Fruit fly (Drosophila melanogaster) whole organism, embryonic: ENCODE data around the gene CG45079.
A peak's percentile ranks its signal among the peaks of the same experiment; 100 is the strongest.

ENCODE experiments used
- B-H1 ChIP-seq: fragments of 200-800 bp; sonication (Bioruptor generic); IDR thresholded peaks from 3 replicates; pipeline ENCODE4 v1.3.6; 2022; ENCODE audit warnings: missing biosample characterization, missing genetic modification characterization
- Bteb2 ChIP-seq: fragments of 200-800 bp; sonication (Bioruptor generic); optimal IDR thresholded peaks from 2 replicates; lab custom pipeline; 2016; ENCODE audit warnings: missing biosample characterization, missing genetic modification characterization
- C15 ChIP-seq: fragments of 200-800 bp; sonication (Bioruptor generic); IDR thresholded peaks from 3 replicates; pipeline ENCODE4 v1.3.6; 2022; ENCODE audit warnings: missing biosample characterization, missing genetic modification characterization
- CG10147 ChIP-seq: fragments of 200-800 bp; sonication (Bioruptor generic); optimal IDR thresholded peaks from 2 replicates; lab custom pipeline; 2019; ENCODE audit warnings: missing biosample characterization, mild to moderate bottlenecking, missing genetic modification characterization, moderate library complexity
- CG10979 ChIP-seq: fragments of 200-800 bp; sonication (Bioruptor generic); optimal IDR thresholded peaks from 2 replicates; lab custom pipeline; 2018; ENCODE audit warnings: missing biosample characterization, mild to moderate bottlenecking, missing genetic modification characterization, moderate library complexity
- CG11456 ChIP-seq: fragments of 200-800 bp; sonication (Bioruptor generic); IDR thresholded peaks from 3 replicates; pipeline ENCODE4 v1.3.6; 2022; ENCODE audit warnings: missing biosample characterization, missing genetic modification characterization
- CG12744 ChIP-seq: fragments of 200-800 bp; sonication (Bioruptor generic); optimal IDR thresholded peaks from 2 replicates; lab custom pipeline; 2016; ENCODE audit warnings: missing biosample characterization, missing genetic modification characterization
- CG13287 ChIP-seq: fragments of 200-800 bp; sonication (Bioruptor generic); IDR thresholded peaks from 2 replicates; pipeline ENCODE4 v1.3.6; 2022; ENCODE audit warnings: missing biosample characterization, missing genetic modification characterization; ENCODE audit not compliant: partially characterized antibody
- CG14014 ChIP-seq: fragments of 200-800 bp; sonication (Bioruptor generic); IDR thresholded peaks from 2 replicates; pipeline ENCODE4 v1.3.6; 2022; ENCODE audit warnings: missing biosample characterization, missing genetic modification characterization
- CG15601 ChIP-seq: fragments of 200-800 bp; sonication (Bioruptor generic); optimal IDR thresholded peaks from 3 replicates; lab custom pipeline; 2019; ENCODE audit warnings: missing biosample characterization, mild to moderate bottlenecking, missing genetic modification characterization, moderate library complexity
- CG17359 ChIP-seq: fragments of 200-800 bp; sonication (Bioruptor generic); optimal IDR thresholded peaks from 3 replicates; lab custom pipeline; 2018; ENCODE audit warnings: missing biosample characterization, mild to moderate bottlenecking, missing genetic modification characterization, moderate library complexity
- CG17361 ChIP-seq: fragments of 200-800 bp; sonication (Bioruptor generic); IDR thresholded peaks from 3 replicates; pipeline ENCODE4 v1.3.6; 2022; ENCODE audit warnings: missing biosample characterization, missing genetic modification characterization
- CG17612 ChIP-seq: fragments of 200-800 bp; sonication (Bioruptor generic); IDR thresholded peaks from 2 replicates; pipeline ENCODE4 v1.3.6; 2022; ENCODE audit warnings: missing biosample characterization, missing genetic modification characterization
- CG1792 ChIP-seq: fragments of 200-800 bp; sonication (Bioruptor generic); optimal IDR thresholded peaks from 2 replicates; lab custom pipeline; 2016; ENCODE audit warnings: missing biosample characterization, missing genetic modification characterization
- CG2116 ChIP-seq: fragments of 200-800 bp; sonication (Bioruptor generic); optimal IDR thresholded peaks from 3 replicates; lab custom pipeline; 2018; ENCODE audit warnings: missing biosample characterization, mild to moderate bottlenecking, missing genetic modification characterization
- CG2129 ChIP-seq: fragments of 200-800 bp; sonication (Bioruptor generic); IDR thresholded peaks from 2 replicates; pipeline ENCODE4 v1.3.6; 2022; ENCODE audit warnings: missing biosample characterization, missing genetic modification characterization; ENCODE audit not compliant: partially characterized antibody
- CG2678 ChIP-seq: fragments of 200-800 bp; sonication (Bioruptor generic); optimal IDR thresholded peaks from 3 replicates; lab custom pipeline; 2019; ENCODE audit warnings: missing biosample characterization, mild to moderate bottlenecking, missing genetic modification characterization, moderate library complexity
- CG30403 ChIP-seq: fragments of 200-800 bp; sonication (Bioruptor generic); optimal IDR thresholded peaks from 3 replicates; lab custom pipeline; 2016; ENCODE audit warnings: missing biosample characterization, missing genetic modification characterization
- CG34224 ChIP-seq: fragments of 200-800 bp; sonication (Bioruptor generic); IDR thresholded peaks from 3 replicates; pipeline ENCODE4 v1.3.6; 2022; ENCODE audit warnings: missing biosample characterization, missing genetic modification characterization; ENCODE audit not compliant: partially characterized antibody
- CG5245 ChIP-seq: fragments of 200-800 bp; sonication (Bioruptor generic); optimal IDR thresholded peaks from 3 replicates; lab custom pipeline; 2016; ENCODE audit warnings: missing biosample characterization, missing genetic modification characterization
- CG6272 ChIP-seq: fragments of 200-800 bp; sonication (Bioruptor generic); IDR thresholded peaks from 2 replicates; pipeline ENCODE4 v1.3.6; 2022; ENCODE audit warnings: missing biosample characterization, missing genetic modification characterization
- CG7271 ChIP-seq: fragments of 200-800 bp; sonication (Bioruptor generic); optimal IDR thresholded peaks from 2 replicates; lab custom pipeline; 2018; ENCODE audit warnings: missing biosample characterization, mild to moderate bottlenecking, missing genetic modification characterization, moderate library complexity
- CG7372 ChIP-seq: fragments of 200-800 bp; sonication (Bioruptor generic); IDR thresholded peaks from 2 replicates; pipeline ENCODE4 v1.3.6; 2022; ENCODE audit warnings: missing biosample characterization, missing genetic modification characterization
- CG8359 ChIP-seq: fragments of 200-800 bp; sonication (Bioruptor generic); optimal IDR thresholded peaks from 2 replicates; lab custom pipeline; 2017; ENCODE audit warnings: missing biosample characterization, mild to moderate bottlenecking, missing genetic modification characterization, borderline replicate concordance
- CG9609 ChIP-seq: fragments of 200-800 bp; sonication (Bioruptor generic); optimal IDR thresholded peaks from 3 replicates; lab custom pipeline; 2016; ENCODE audit warnings: missing biosample characterization, missing genetic modification characterization
- CTCF ChIP-seq: fragments of 200-800 bp; sonication (Bioruptor generic); optimal IDR thresholded peaks from 2 replicates; lab custom pipeline; 2017; ENCODE audit warnings: missing biosample characterization, mild to moderate bottlenecking, missing genetic modification characterization, moderate library complexity
- CrebB ChIP-seq: fragments of 200-800 bp; sonication (Bioruptor generic); optimal IDR thresholded peaks from 3 replicates; lab custom pipeline; 2018; ENCODE audit warnings: missing biosample characterization, mild to moderate bottlenecking, missing genetic modification characterization
- D19B ChIP-seq: fragments of 200-800 bp; sonication (Bioruptor generic); optimal IDR thresholded peaks from 2 replicates; lab custom pipeline; 2017; ENCODE audit warnings: missing biosample characterization, mild to moderate bottlenecking, missing genetic modification characterization
- Dfd ChIP-seq, 2 experiments: fragments of >200 bp; optimal IDR thresholded peaks; 2 replicates each; lab custom pipeline; 2017; ENCODE audit warnings: missing biosample characterization in 2 of 2, missing genetic modification characterization in 2 of 2
- H2.0 ChIP-seq: fragments of 200-800 bp; sonication (Bioruptor generic); IDR thresholded peaks from 2 replicates; pipeline ENCODE4 v1.3.6; 2022; ENCODE audit warnings: missing biosample characterization, missing genetic modification characterization
- HLH4C ChIP-seq: fragments of 200-800 bp; sonication (Bioruptor generic); IDR thresholded peaks from 3 replicates; pipeline ENCODE4 v1.3.6; 2022; ENCODE audit warnings: missing biosample characterization, missing genetic modification characterization; ENCODE audit not compliant: partially characterized antibody
- Jarid2 ChIP-seq: fragments of 200-800 bp; sonication (Bioruptor generic); optimal IDR thresholded peaks from 3 replicates; lab custom pipeline; 2017; ENCODE audit warnings: mild to moderate bottlenecking, missing biosample characterization, missing genetic modification reagents, missing genetic modification characterization
- MBD-R2 ChIP-seq: fragments of 200-800 bp; sonication (Bioruptor generic); IDR thresholded peaks from 2 replicates; pipeline ENCODE4 v1.3.6; 2022; ENCODE audit warnings: missing biosample characterization, missing genetic modification characterization
- MTF-1 ChIP-seq: fragments of 200-800 bp; sonication (Bioruptor generic); optimal IDR thresholded peaks from 2 replicates; lab custom pipeline; 2018; ENCODE audit warnings: missing biosample characterization, mild to moderate bottlenecking, missing genetic modification characterization, borderline replicate concordance
- Poxn ChIP-seq: fragments of 200-800 bp; sonication (Bioruptor generic); IDR thresholded peaks from 2 replicates; pipeline ENCODE4 v1.3.6; 2022; ENCODE audit warnings: missing biosample characterization, missing genetic modification characterization
- Ssrp ChIP-seq: fragments of 200-800 bp; sonication (Bioruptor generic); optimal IDR thresholded peaks from 2 replicates; lab custom pipeline; 2018; ENCODE audit warnings: missing biosample characterization, mild to moderate bottlenecking, missing genetic modification characterization, moderate library complexity
- Trl ChIP-seq, 3 experiments: fragments of >200 bp in 2 of 3; fragments of 200-800 bp in 1 of 3; sonication (Bioruptor generic) in 1 of 3; optimal IDR thresholded peaks; 2 replicates in 1 of 3; 3 replicates in 2 of 3; lab custom pipeline; 2016 to 2017; ENCODE audit warnings: missing biosample characterization in 1 of 3, missing genetic modification characterization in 1 of 3
- ase ChIP-seq: fragments of 200-800 bp; sonication (Bioruptor generic); IDR thresholded peaks from 3 replicates; pipeline ENCODE4 v1.3.6; 2022; ENCODE audit warnings: missing biosample characterization, missing genetic modification characterization
- ato ChIP-seq: fragments of 200-800 bp; sonication (Bioruptor generic); IDR thresholded peaks from 2 replicates; pipeline ENCODE4 v1.3.6; 2022; ENCODE audit warnings: missing biosample characterization, missing genetic modification characterization; ENCODE audit not compliant: partially characterized antibody
- bigmax ChIP-seq: fragments of 200-800 bp; sonication (Bioruptor generic); optimal IDR thresholded peaks from 2 replicates; lab custom pipeline; 2018; ENCODE audit warnings: missing biosample characterization, mild to moderate bottlenecking, missing genetic modification characterization
- ci ChIP-seq: fragments of 200-800 bp; sonication (Bioruptor generic); IDR thresholded peaks from 3 replicates; pipeline ENCODE4 v1.3.6; 2022; ENCODE audit warnings: missing biosample characterization, missing genetic modification characterization
- cwo ChIP-seq: fragments of 200-800 bp; sonication (Bioruptor generic); optimal IDR thresholded peaks from 3 replicates; lab custom pipeline; 2017; ENCODE audit warnings: missing biosample characterization, missing genetic modification characterization, mild to moderate bottlenecking, moderate library complexity, missing genetic modification reagents
- dati ChIP-seq: fragments of 200-800 bp; sonication (Bioruptor generic); IDR thresholded peaks from 2 replicates; pipeline ENCODE4 v1.3.6; 2022; ENCODE audit warnings: missing biosample characterization, missing genetic modification characterization
- dpn ChIP-seq, 2 experiments: fragments of 200-800 bp; sonication (Bioruptor generic); optimal IDR thresholded peaks; 3 replicates each; lab custom pipeline; 2016; ENCODE audit warnings: missing biosample characterization in 2 of 2, missing genetic modification characterization in 2 of 2
- eyg ChIP-seq: fragments of 200-800 bp; sonication (Bioruptor generic); optimal IDR thresholded peaks from 3 replicates; lab custom pipeline; 2016; ENCODE audit warnings: missing biosample characterization, missing genetic modification characterization
- gsb ChIP-seq: fragments of 200-800 bp; sonication (Bioruptor generic); IDR thresholded peaks from 2 replicates; pipeline ENCODE4 v1.3.6; 2022; ENCODE audit warnings: missing biosample characterization, missing genetic modification characterization
- onecut ChIP-seq: fragments of 200-800 bp; sonication (Bioruptor generic); IDR thresholded peaks from 2 replicates; pipeline ENCODE4 v1.3.6; 2022; ENCODE audit warnings: missing biosample characterization, missing genetic modification characterization
- pum ChIP-seq: fragments of 200-800 bp; sonication (Bioruptor generic); optimal IDR thresholded peaks from 2 replicates; lab custom pipeline; 2016; ENCODE audit warnings: missing biosample characterization, missing genetic modification characterization
- pzg ChIP-seq: fragments of 200-800 bp; sonication (Bioruptor generic); optimal IDR thresholded peaks from 3 replicates; lab custom pipeline; 2018; ENCODE audit warnings: missing biosample characterization, mild to moderate bottlenecking, missing genetic modification characterization, moderate library complexity
- tna ChIP-seq: fragments of 200-800 bp; sonication (Bioruptor generic); IDR thresholded peaks from 2 replicates; pipeline ENCODE4 v1.3.6; 2022; ENCODE audit warnings: missing biosample characterization, missing genetic modification characterization; ENCODE audit not compliant: partially characterized antibody
- vfl ChIP-seq: fragments of 200-800 bp; sonication (Bioruptor generic); optimal IDR thresholded peaks from 2 replicates; lab custom pipeline; 2016; ENCODE audit warnings: missing biosample characterization, missing genetic modification characterization
- vnd ChIP-seq: fragments of 200-800 bp; sonication (Bioruptor generic); IDR thresholded peaks from 3 replicates; pipeline ENCODE4 v1.3.6; 2022; ENCODE audit warnings: missing biosample characterization, missing genetic modification characterization; ENCODE audit not compliant: partially characterized antibody

The CG45079 gene

dm6 chr3R:17115668-17116067, 8.6 kb upstream of the CG45079 start (continued):
- no peak for TF ChIP-seq tna
- TF ChIP-seq CG17612 (GFP tag; lab: Robert Waterston, UW) = no peak
- no peak for TF ChIP-seq Bteb2 (GFP tag; lab: Kevin White, UChicago)
- no peak for TF ChIP-seq D19B
- no peak for TF ChIP-seq CG17359 (tag; lab: Kevin White, UChicago)
- TF ChIP-seq CG2116 = no peak
- TF ChIP-seq CG9609 (GFP tag; lab: Kevin White, UChicago) = no peak
- TF ChIP-seq CG2129 (GFP tag; lab: Robert Waterston, UW) = no peak
- TF ChIP-seq vnd (GFP tag; lab: Robert Waterston, UW) = no peak
- TF ChIP-seq H2.0 (GFP tag; lab: Robert Waterston, UW) = no peak
- no peak for TF ChIP-seq pum (GFP tag; lab: Kevin White, UChicago)
- no peak for TF ChIP-seq bigmax (GFP tag; lab: Kevin White, UChicago)
- TF ChIP-seq HLH4C (GFP tag; lab: Robert Waterston, UW) = no peak
- TF ChIP-seq ato = no peak
- TF ChIP-seq CG10147 = peak; percentile 35
- no peak for TF ChIP-seq CG30403 (GFP tag; lab: Kevin White, UChicago)
- no peak for TF ChIP-seq Poxn (GFP tag; lab: Robert Waterston, UW)
- TF ChIP-seq Dfd (GFP tag; optimal IDR thresholded peaks at IDR 0.05; lab: Kevin White, UChicago) = no peak
- TF ChIP-seq CG8359 (GFP tag; lab: Kevin White, UChicago) = no peak
- no peak for TF ChIP-seq ase (GFP tag; lab: Robert Waterston, UW)
- TF ChIP-seq dpn (GFP tag; optimal IDR thresholded peaks at IDR 0.05; lab: Kevin White, UChicago) = no peak
- peak; percentile 25 for TF ChIP-seq CrebB
- no peak for TF ChIP-seq cwo (GFP tag; lab: Kevin White, UChicago)
- no peak for TF ChIP-seq dati
- TF ChIP-seq MTF-1 (GFP tag; lab: Kevin White, UChicago) = peak; percentile 17
- peak; percentile 17 for TF ChIP-seq eyg (GFP tag; lab: Kevin White, UChicago)
- no peak for TF ChIP-seq CG6272 (GFP tag; lab: Robert Waterston, UW)
- no peak for TF ChIP-seq CG12744 (GFP tag; lab: Kevin White, UChicago)
- no peak for TF ChIP-seq C15
- no peak for TF ChIP-seq CG7271 (tag; lab: Kevin White, UChicago)
- no peak for TF ChIP-seq Ssrp (tag; lab: Kevin White, UChicago)
- TF ChIP-seq CG1792 (GFP tag; lab: Kevin White, UChicago) = no peak
- TF ChIP-seq CG7372 (GFP tag; lab: Robert Waterston, UW) = no peak
- TF ChIP-seq pzg (GFP tag; lab: Kevin White, UChicago) = no peak
- no peak for TF ChIP-seq CG14014
- TF ChIP-seq Jarid2 (GFP tag; lab: Kevin White, UChicago) = no peak
- TF ChIP-seq CG11456 (GFP tag; lab: Robert Waterston, UW) = no peak
- TF ChIP-seq vfl (GFP tag; lab: Kevin White, UChicago) = no peak
- no peak for TF ChIP-seq Trl (optimal IDR thresholded peaks at IDR 0.05; lab: Kevin White, UChicago)
- no peak for TF ChIP-seq Trl (GFP tag; optimal IDR thresholded peaks at IDR 0.05; lab: Kevin White, UChicago)
- no peak for TF ChIP-seq B-H1 (GFP tag; lab: Robert Waterston, UW)
- no peak for TF ChIP-seq CG34224 (GFP tag; lab: Robert Waterston, UW)
- no peak for TF ChIP-seq gsb (GFP tag; lab: Robert Waterston, UW)
- TF ChIP-seq CG5245 = no peak
- TF ChIP-seq CG17361 (GFP tag; lab: Robert Waterston, UW) = no peak
- TF ChIP-seq onecut (GFP tag; lab: Robert Waterston, UW) = peak; percentile 15; the same call in 1 of the 2 replicates
- no peak for TF ChIP-seq CTCF
- no peak for TF ChIP-seq ci (GFP tag; lab: Robert Waterston, UW)
- TF ChIP-seq CG15601 = peak; percentile 62
- TF ChIP-seq CG13287 = no peak
- TF ChIP-seq MBD-R2 = no peak
- no peak for TF ChIP-seq CG10979
- TF ChIP-seq CG2678 (tag; lab: Kevin White, UChicago) = peak; percentile 64
